Worm (Caenorhabditis elegans): ENCODE data around the gene ZK250.14.

DNA sequence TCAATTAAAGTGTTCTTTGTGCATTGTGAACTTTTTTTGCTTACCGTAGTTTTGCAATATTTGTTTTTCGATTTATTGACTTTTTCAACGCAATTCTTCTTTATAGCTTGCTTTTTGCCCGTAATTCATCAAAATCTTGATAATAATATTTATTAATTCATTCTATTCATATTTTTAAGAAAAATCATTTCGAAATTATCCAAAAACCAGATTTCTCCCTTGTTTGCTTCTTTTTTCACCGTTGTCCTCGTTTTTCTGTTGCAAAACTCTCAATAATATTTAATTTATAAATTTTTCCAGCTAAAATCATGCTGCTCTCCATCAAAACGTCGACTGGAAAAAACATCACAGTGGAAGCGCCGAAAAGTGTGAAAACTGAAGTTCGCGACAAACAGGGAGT is 20.5 kb downstream of the ZK250.14 start, which contains the start of gene F52C6.3:
- no peak for TF ChIP-seq ceh-13 (GFP tag; optimal IDR thresholded peaks at IDR 0.05)
- TF ChIP-seq ama-1 (optimal IDR thresholded peaks at IDR 0.05) = no peak
- no peak for TF ChIP-seq hnd-1 (tag; optimal IDR thresholded peaks at IDR 0.05)
- no peak for TF ChIP-seq hmg-4 (GFP tag; optimal IDR thresholded peaks at IDR 0.05)
- TF ChIP-seq ets-7 (tag; optimal IDR thresholded peaks at IDR 0.05) = no peak
- no peak for TF ChIP-seq pes-1 (GFP tag; IDR thresholded peaks at IDR 0.05)
- TF ChIP-seq ceh-36 (tag; optimal IDR thresholded peaks at IDR 0.05) = no peak
- TF ChIP-seq tbx-11 (GFP tag; IDR thresholded peaks at IDR 0.05) = no peak
- TF ChIP-seq aly-1 (tag; optimal IDR thresholded peaks at IDR 0.05) = no peak
- no peak for TF ChIP-seq tbx-37 (GFP tag; conservative IDR thresholded peaks at IDR 0.05)
- TF ChIP-seq hmbx-1 (tag; optimal IDR thresholded peaks at IDR 0.05) = no peak
- no peak for TF ChIP-seq scrt-1 (GFP tag; IDR thresholded peaks at IDR 0.05)
- TF ChIP-seq F13C5.2 (tag; optimal IDR thresholded peaks at IDR 0.05) = no peak
- TF ChIP-seq flt-1 (GFP tag; IDR thresholded peaks at IDR 0.05) = no peak
